Worm (Caenorhabditis elegans): ENCODE data around the gene Y69E1A.3.

DNA sequence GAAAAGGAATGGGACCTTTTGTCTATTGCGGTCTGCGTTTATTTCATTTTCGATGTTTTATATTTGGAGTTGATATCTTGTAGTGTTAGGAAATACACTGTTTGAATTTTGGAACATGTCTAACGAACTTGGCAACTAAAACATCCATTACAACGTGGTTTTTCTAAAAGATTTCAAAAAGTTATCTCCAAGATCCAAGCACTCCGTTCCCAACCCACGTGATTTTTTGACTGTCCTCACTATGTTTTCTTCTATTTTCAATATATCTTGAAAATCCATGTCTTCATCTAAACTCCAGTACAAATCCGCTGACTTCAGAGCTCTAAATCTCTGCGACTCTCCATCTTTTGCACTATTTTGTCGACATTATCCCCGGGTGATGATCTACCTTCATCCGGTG, 49.5 kb downstream of the Y69E1A.3 start, which contains the start of gene F13H10.9:
- TF ChIP-seq hlh-6 (tag; optimal IDR thresholded peaks at IDR 0.05) (no peak), hlh-30 (tag; optimal IDR thresholded peaks at IDR 0.05; ENCODE audit: insufficient read depth) (no peak), hlh-13 (GFP tag; optimal IDR thresholded peaks at IDR 0.05) (no peak), ets-4 (tag; optimal IDR thresholded peaks at IDR 0.05) (no peak), ama-1 (optimal IDR thresholded peaks at IDR 0.05) (no peak)

All from whole organism, late embryonic.